Worm (Caenorhabditis elegans) whole organism, late embryonic: ENCODE data around the gene Y40H7A.10.
"Not testable (repeated sequence)": the region's sequence is repeated elsewhere in the genome, so short reads cannot be mapped to it uniquely, and the experiment has no call there.

ENCODE experiments used
- C08G9.2 ChIP-seq: sonication (generic microtip); optimal IDR thresholded peaks from 2 replicates; lab custom pipeline; 2016; ENCODE audit warnings: mild to moderate bottlenecking, missing genetic modification characterization, moderate library complexity, missing compliant biosample characterization
- T23F11.4 ChIP-seq: fragments of 200-800 bp; sonication (Bioruptor generic); optimal IDR thresholded peaks from 2 replicates; lab custom pipeline; 2018; ENCODE audit warnings: mild to moderate bottlenecking, missing genetic modification characterization, missing compliant biosample characterization
- ahr-1 ChIP-seq: sonication (generic microtip); optimal IDR thresholded peaks from 2 replicates; lab custom pipeline; 2016; ENCODE audit warnings: missing genetic modification characterization, missing compliant biosample characterization
- ama-1 ChIP-seq: fragments of 150-350 bp; optimal IDR thresholded peaks from 2 replicates; lab custom pipeline; 2014
- ceh-14 ChIP-seq: sonication (generic microtip); optimal IDR thresholded peaks from 2 replicates; lab custom pipeline; 2016; ENCODE audit warnings: missing genotype, missing genetic modification characterization, missing compliant biosample characterization
- ceh-24 ChIP-seq: sonication (generic microtip); optimal IDR thresholded peaks from 2 replicates; lab custom pipeline; 2016; ENCODE audit warnings: mild to moderate bottlenecking, missing genetic modification characterization, missing compliant biosample characterization
- ceh-31 ChIP-seq: sonication (generic microtip); optimal IDR thresholded peaks from 2 replicates; lab custom pipeline; 2016; ENCODE audit warnings: missing genetic modification characterization, missing compliant biosample characterization
- ceh-34 ChIP-seq: sonication (generic microtip); optimal IDR thresholded peaks from 2 replicates; lab custom pipeline; 2016; ENCODE audit warnings: mild to moderate bottlenecking, missing genetic modification characterization, missing compliant biosample characterization
- ceh-48 ChIP-seq: sonication (generic microtip); optimal IDR thresholded peaks from 2 replicates; lab custom pipeline; 2016; ENCODE audit warnings: missing genetic modification characterization, inconsistent platforms, missing compliant biosample characterization
- che-1 ChIP-seq: sonication (generic microtip); optimal IDR thresholded peaks from 2 replicates; lab custom pipeline; 2016; ENCODE audit warnings: mild to moderate bottlenecking, missing genetic modification characterization, missing compliant biosample characterization
- dmd-4 ChIP-seq: sonication (generic microtip); optimal IDR thresholded peaks from 2 replicates; lab custom pipeline; 2016; ENCODE audit warnings: borderline replicate concordance, missing genetic modification characterization, missing compliant biosample characterization
- ets-4 ChIP-seq: sonication (generic microtip); optimal IDR thresholded peaks from 2 replicates; lab custom pipeline; 2016; ENCODE audit warnings: missing genetic modification characterization, missing compliant biosample characterization
- fax-1 ChIP-seq: sonication (generic microtip); optimal IDR thresholded peaks from 2 replicates; lab custom pipeline; 2016; ENCODE audit warnings: missing genotype, missing genetic modification characterization, missing compliant biosample characterization
- gmeb-2 ChIP-seq: sonication (generic microtip); optimal IDR thresholded peaks from 2 replicates; lab custom pipeline; 2016; ENCODE audit warnings: missing genetic modification characterization, inconsistent platforms, missing compliant biosample characterization
- hlh-13 ChIP-seq: fragments of 200-800 bp; sonication (Bioruptor generic); optimal IDR thresholded peaks from 2 replicates; lab custom pipeline; 2018; ENCODE audit warnings: mild to moderate bottlenecking, missing genetic modification characterization, missing compliant biosample characterization
- hlh-15 ChIP-seq: sonication (generic microtip); optimal IDR thresholded peaks from 2 replicates; lab custom pipeline; 2016; ENCODE audit warnings: missing genetic modification characterization, missing compliant biosample characterization
- hlh-30 ChIP-seq: sonication (generic microtip); optimal IDR thresholded peaks from 2 replicates; lab custom pipeline; 2017; ENCODE audit warnings: antibody characterized with exemption, missing genetic modification characterization, missing compliant biosample characterization; ENCODE audit not compliant: insufficient read depth
- hlh-6 ChIP-seq: sonication (generic microtip); optimal IDR thresholded peaks from 2 replicates; lab custom pipeline; 2016; ENCODE audit warnings: missing genotype, missing genetic modification characterization, missing compliant biosample characterization
- hlh-8 ChIP-seq: sonication (generic microtip); optimal IDR thresholded peaks from 2 replicates; lab custom pipeline; 2016; ENCODE audit warnings: missing genotype, missing genetic modification characterization, missing compliant biosample characterization
- madf-2 ChIP-seq: sonication (generic microtip); optimal IDR thresholded peaks from 2 replicates; lab custom pipeline; 2017; ENCODE audit warnings: missing genetic modification characterization, missing compliant biosample characterization
- mec-3 ChIP-seq: sonication (generic microtip); optimal IDR thresholded peaks from 2 replicates; lab custom pipeline; 2016; ENCODE audit warnings: borderline replicate concordance, missing genetic modification characterization, missing compliant biosample characterization
- nfya-1 ChIP-seq: sonication (generic microtip); optimal IDR thresholded peaks from 2 replicates; lab custom pipeline; 2017; ENCODE audit warnings: missing genetic modification characterization, mild to moderate bottlenecking, missing compliant biosample characterization, antibody characterized with exemption, moderate library complexity
- npax-4 ChIP-seq: sonication (generic microtip); optimal IDR thresholded peaks from 2 replicates; lab custom pipeline; 2016; ENCODE audit warnings: missing genetic modification characterization, missing compliant biosample characterization
- odd-2 ChIP-seq: sonication (generic microtip); optimal IDR thresholded peaks from 2 replicates; lab custom pipeline; 2017; ENCODE audit warnings: antibody characterized with exemption, mild to moderate bottlenecking, missing genetic modification characterization, missing compliant biosample characterization
- pros-1 ChIP-seq: fragments of 150-350 bp; optimal IDR thresholded peaks from 2 replicates; lab custom pipeline; 2014; ENCODE audit warnings: missing biosample characterization, missing genetic modification reagents, missing genetic modification characterization
- sdc-2 ChIP-seq: sonication (generic microtip); optimal IDR thresholded peaks from 2 replicates; lab custom pipeline; 2016; ENCODE audit warnings: missing genotype, missing genetic modification characterization, missing compliant biosample characterization
- sox-2 ChIP-seq: fragments of 200-800 bp; sonication (Bioruptor generic); IDR thresholded peaks from 2 replicates; pipeline ENCODE4 v1.3.6; 2022; ENCODE audit warnings: missing genetic modification reagents, missing genetic modification characterization, missing compliant biosample characterization
- sox-4 ChIP-seq: sonication (generic microtip); optimal IDR thresholded peaks from 2 replicates; lab custom pipeline; 2017; ENCODE audit warnings: mild to moderate bottlenecking, missing genetic modification characterization, inconsistent platforms, missing compliant biosample characterization
- tbx-7 ChIP-seq: sonication (generic microtip); optimal IDR thresholded peaks from 2 replicates; lab custom pipeline; 2016; ENCODE audit warnings: missing genotype, missing genetic modification characterization, missing compliant biosample characterization
- unc-3 ChIP-seq, 2 experiments: fragments of 200-800 bp in 1 of 2; sonication (Bioruptor generic) in 1 of 2; sonication (generic microtip) in 1 of 2; conservative IDR thresholded peaks in 1 of 2; optimal IDR thresholded peaks in 1 of 2; 2 replicates each; pipeline versions ENCODE4 v1.3.6 to Lab custom; 2016 to 2022; ENCODE audit warnings: missing compliant biosample characterization in 2 of 2, missing genetic modification characterization in 2 of 2, missing genetic modification reagents in 1 of 2
- unc-55 ChIP-seq: sonication (generic microtip); optimal IDR thresholded peaks from 2 replicates; lab custom pipeline; 2017; ENCODE audit warnings: missing biosample characterization, missing genetic modification reagents, missing genetic modification characterization

The Y40H7A.10 gene

ce11 chrIV:15202923-15203322 is 12.5 kb downstream of the Y40H7A.10 start, which contains the start of gene sra-30:
Gene sra-30, minus strand, starts transcription at chrIV:15203023.
- TF ChIP-seq gmeb-2 (tag; lab: Kevin White, UChicago) (no peak), mec-3 (tag; lab: Kevin White, UChicago) (no peak)

- peak; percentile 62 for TF ChIP-seq unc-3 (GFP tag; conservative IDR thresholded peaks at IDR 0.05; lab: Robert Waterston, UW)
- not testable (repeated sequence) for TF ChIP-seq unc-3 (tag; optimal IDR thresholded peaks at IDR 0.05; lab: Kevin White, UChicago)
These were observed 25.9 kb downstream of the Y40H7A.10 start for ce11 chrIV:15189450-15189849.

ce11 chrIV:15187517-15188181 is 27.7 kb downstream of the Y40H7A.10 start:
- TF ChIP-seq unc-3 (GFP tag; conservative IDR thresholded peaks at IDR 0.05; lab: Robert Waterston, UW): no peak
- TF ChIP-seq unc-3 (tag; optimal IDR thresholded peaks at IDR 0.05; lab: Kevin White, UChicago): no peak
- TF ChIP-seq ceh-31: no peak
- no peak for TF ChIP-seq ceh-24
- TF ChIP-seq ets-4 (tag; lab: Kevin White, UChicago): no peak
- no peak for TF ChIP-seq npax-4 (tag; lab: Kevin White, UChicago)
- no peak for TF ChIP-seq sox-2 (GFP tag; lab: Robert Waterston, UW)
- no peak for TF ChIP-seq odd-2
- no peak for TF ChIP-seq pros-1 (tag; lab: Kevin White, UChicago)
- TF ChIP-seq C08G9.2 (tag; lab: Kevin White, UChicago): no peak
- TF ChIP-seq, all 69 proteins: peak for 0

- TF ChIP-seq T23F11.4 (GFP tag; lab: Kevin White, UChicago) (no peak), ama-1 (lab: Kevin White, UChicago) (no peak)
- TF ChIP-seq, all 69 proteins: peak for 0
These were observed 35.8 kb downstream of the Y40H7A.10 start, which contains the start of gene srd-23 for ce11 chrIV:15179615-15180014. Gene srd-23, plus strand, starts transcription at chrIV:15179915.

- TF ChIP-seq tbx-7 (no peak), hlh-6 (no peak), dmd-4 (no peak), pros-1 (tag; lab: Kevin White, UChicago) (no peak), sox-4 (tag; lab: Kevin White, UChicago) (no peak), hlh-8 (tag; lab: Kevin White, UChicago) (no peak), ceh-34 (tag; lab: Kevin White, UChicago) (no peak), sox-2 (GFP tag; lab: Robert Waterston, UW) (no peak)
These were observed 39.8 kb downstream of the Y40H7A.10 start, which contains the start of gene Y40H7A.4 for ce11 chrIV:15175487-15176128. Gene Y40H7A.4, minus strand, starts transcription at chrIV:15175537.

- TF ChIP-seq che-1 (tag; lab: Kevin White, UChicago) (no peak), sdc-2 (tag; lab: Kevin White, UChicago) (no peak), hlh-13 (GFP tag; lab: Kevin White, UChicago) (no peak), pros-1 (tag; lab: Kevin White, UChicago) (no peak), hlh-15 (tag; lab: Kevin White, UChicago) (no peak), ceh-48 (tag; lab: Kevin White, UChicago) (no peak), T23F11.4 (GFP tag; lab: Kevin White, UChicago) (no peak), sox-4 (tag; lab: Kevin White, UChicago) (no peak), mec-3 (tag; lab: Kevin White, UChicago) (no peak), unc-55 (no peak), ahr-1 (no peak), tbx-7 (no peak), nfya-1 (tag; lab: Kevin White, UChicago) (no peak), fax-1 (tag; lab: Kevin White, UChicago) (no peak), ceh-14 (tag; lab: Kevin White, UChicago) (no peak), ets-4 (tag; lab: Kevin White, UChicago) (no peak), sox-2 (GFP tag; lab: Robert Waterston, UW) (no peak), hlh-30 (tag; lab: Kevin White, UChicago) (no peak), madf-2 (tag; lab: Kevin White, UChicago) (no peak), unc-3 (GFP tag; conservative IDR thresholded peaks at IDR 0.05; lab: Robert Waterston, UW) (no peak), unc-3 (tag; optimal IDR thresholded peaks at IDR 0.05; lab: Kevin White, UChicago) (no peak)
These were observed 47.0 kb downstream of the Y40H7A.10 start for ce11 chrIV:15168442-15168841.
